Fruit fly (Drosophila melanogaster) whole organism, wandering third instar larva: ENCODE results near the gene Rab1.

Source experiments
- h ChIP-seq: fragments of 200-800 bp; sonication (Bioruptor generic); optimal IDR thresholded peaks from 3 replicates; lab custom pipeline; 2016; ENCODE audit warnings: missing biosample characterization, mild to moderate bottlenecking, missing genetic modification characterization
- lola ChIP-seq: fragments of >200 bp; optimal IDR thresholded peaks from 2 replicates; lab custom pipeline; 2017; ENCODE audit warnings: missing biosample characterization, missing genetic modification characterization
- pan ChIP-seq: fragments of >200 bp; optimal IDR thresholded peaks from 2 replicates; lab custom pipeline; 2017

DNA sequence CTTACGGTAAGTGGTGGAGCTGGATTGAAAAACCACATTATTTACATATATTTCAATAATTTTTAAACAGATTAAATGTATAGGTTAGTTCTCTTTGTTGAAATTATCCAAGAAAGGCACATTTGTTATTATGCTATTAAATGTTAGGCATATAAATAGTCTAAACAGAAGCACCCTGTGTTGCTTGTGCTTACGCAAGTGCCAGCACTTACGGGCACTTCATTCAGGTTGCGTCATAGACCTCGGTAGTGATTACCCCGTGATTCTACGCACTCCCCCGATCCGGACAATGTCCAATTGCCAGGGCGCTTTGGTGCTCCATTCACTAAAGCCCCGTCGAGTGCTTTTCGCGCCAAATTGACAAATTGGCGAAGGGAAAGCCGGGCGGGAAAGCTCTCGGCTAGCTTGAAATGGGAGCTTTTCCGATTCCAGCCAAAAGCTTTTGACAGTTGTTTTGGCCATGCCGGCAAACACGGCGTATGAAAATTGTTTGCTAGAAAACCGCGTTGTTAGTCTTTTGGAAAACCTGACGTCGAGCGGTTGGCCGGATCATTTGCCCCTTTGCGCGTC is 22.3 kb downstream of the Rab1 start, which contains the start of gene ETHR:
- TF ChIP-seq pan (lab: Kevin White, UChicago) (no peak), lola (GFP tag; lab: Kevin White, UChicago) (no peak), h (no peak)
